Comparison of ENCODE assay signal across 1 worm cellular context in genomic region chrX:1909353-1909752, ce11.
TF ChIP-seq lines count a peak whose summit lies in the region.

No protein-coding gene starts in this region.

TF ChIP-seq in whole organism, L1 larva, 84 proteins besides CTCF, POLR2A, EP300 and RAD21 (continued from another document):
- no peak for TF ChIP-seq unc-30 (tag; optimal IDR thresholded peaks at IDR 0.05; lab: Kevin White, UChicago)
- no peak for TF ChIP-seq nhr-237 (tag; optimal IDR thresholded peaks at IDR 0.05; lab: Kevin White, UChicago)
- no peak for TF ChIP-seq aha-1 (tag; optimal IDR thresholded peaks at IDR 0.05; lab: Kevin White, UChicago)
- no peak for TF ChIP-seq hlh-4 (tag; optimal IDR thresholded peaks at IDR 0.05; lab: Kevin White, UChicago)
- no peak for TF ChIP-seq ces-1 (GFP tag; optimal IDR thresholded peaks at IDR 0.05; lab: Kevin White, UChicago)
- peak; percentile 83 for TF ChIP-seq nhr-71 (tag; optimal IDR thresholded peaks at IDR 0.05; lab: Kevin White, UChicago)
- TF ChIP-seq mep-1 (tag; optimal IDR thresholded peaks at IDR 0.05; lab: Kevin White, UChicago), result peak; percentile 54
- TF ChIP-seq Y116A8C.19 (tag; optimal IDR thresholded peaks at IDR 0.05; lab: Kevin White, UChicago; ENCODE audit: borderline replicate concordance), result no peak
- no peak for TF ChIP-seq F16B12.6 (tag; optimal IDR thresholded peaks at IDR 0.05; lab: Kevin White, UChicago)
- TF ChIP-seq egl-27 (tag; optimal IDR thresholded peaks at IDR 0.05; lab: Kevin White, UChicago), result no peak
- TF ChIP-seq ztf-11 (tag; optimal IDR thresholded peaks at IDR 0.05; lab: Kevin White, UChicago), result peak in 1 of 2 experiments; percentile 62
- peak; percentile 66 for TF ChIP-seq hpl-2 (GFP tag; optimal IDR thresholded peaks at IDR 0.05; lab: Kevin White, UChicago)
- TF ChIP-seq nhr-12 (tag; optimal IDR thresholded peaks at IDR 0.05; lab: Kevin White, UChicago), result no peak
- peak; percentile 80 for TF ChIP-seq pax-3 (tag; optimal IDR thresholded peaks at IDR 0.05; lab: Kevin White, UChicago)
- TF ChIP-seq ceh-90 (tag; optimal IDR thresholded peaks at IDR 0.05; lab: Kevin White, UChicago), result no peak
- TF ChIP-seq dpl-1 (GFP tag; optimal IDR thresholded peaks at IDR 0.05; lab: Kevin White, UChicago), result peak in 1 of 3 experiments; percentile 18
- peak; percentile 91 for TF ChIP-seq snu-23 (GFP tag; optimal IDR thresholded peaks at IDR 0.05; lab: Kevin White, UChicago)
- TF ChIP-seq nhr-20 (tag; optimal IDR thresholded peaks at IDR 0.05; lab: Kevin White, UChicago), result peak; percentile 78
- TF ChIP-seq tlp-1 (tag; optimal IDR thresholded peaks at IDR 0.05; lab: Kevin White, UChicago), result no peak
- TF ChIP-seq lin-39 (tag; optimal IDR thresholded peaks at IDR 0.05; lab: Kevin White, UChicago), result peak; percentile 59
- TF ChIP-seq swsn-7 (tag; optimal IDR thresholded peaks at IDR 0.05; lab: Kevin White, UChicago), result peak; percentile 74
- TF ChIP-seq lin-14 (GFP tag; optimal IDR thresholded peaks at IDR 0.05; lab: Kevin White, UChicago), result peak; percentile 75
- TF ChIP-seq lsy-2 (tag; optimal IDR thresholded peaks at IDR 0.05; lab: Kevin White, UChicago), result peak; percentile 38 to 67
- TF ChIP-seq nhr-11 (tag; optimal IDR thresholded peaks at IDR 0.05; lab: Kevin White, UChicago), result peak; percentile 76
